Worm (Caenorhabditis elegans): ENCODE measurements around the gene C07B5.6.
A peak's percentile ranks its signal among the peaks of the same experiment; 100 is the strongest.

C07B5.6 gene

ce11 chrX:9568574-9568973, 49.8 kb downstream of the C07B5.6 start (continued):
- peak; percentile 26 for TF ChIP-seq nhr-28 (tag; optimal IDR thresholded peaks at IDR 0.05)
- TF ChIP-seq hif-1 (tag; optimal IDR thresholded peaks at IDR 0.05) = peak in 1 of 2 experiments; percentile 41
- TF ChIP-seq mxl-3 (GFP tag; optimal IDR thresholded peaks at IDR 0.05) = peak; percentile 9
- peak; percentile 74 for TF ChIP-seq pqm-1 (tag; optimal IDR thresholded peaks at IDR 0.05)
- no peak for TF ChIP-seq daf-19 (GFP tag; conservative IDR thresholded peaks at IDR 0.05)
- TF ChIP-seq T26A8.4 (GFP tag; IDR thresholded peaks at IDR 0.05) = no peak
- no peak for TF ChIP-seq D1046.2 (GFP tag; IDR thresholded peaks at IDR 0.05)
- no peak for TF ChIP-seq nhr-111 (GFP tag; optimal IDR thresholded peaks at IDR 0.05)
- TF ChIP-seq sdz-12 (GFP tag; optimal IDR thresholded peaks at IDR 0.05) = no peak
- no peak for TF ChIP-seq daf-16 (GFP tag; optimal IDR thresholded peaks at IDR 0.05)
- TF ChIP-seq daf-16 (tag; optimal IDR thresholded peaks at IDR 0.05) = peak; percentile 59
- TF ChIP-seq nhr-11 (tag; optimal IDR thresholded peaks at IDR 0.05) = no peak
- TF ChIP-seq nhr-102 (tag; optimal IDR thresholded peaks at IDR 0.05) = no peak
- no peak for TF ChIP-seq arid-1 (GFP tag; conservative IDR thresholded peaks at IDR 0.05)
- no peak for TF ChIP-seq zfp-2 (tag; optimal IDR thresholded peaks at IDR 0.05)
- no peak for TF ChIP-seq cey-2 (tag; optimal IDR thresholded peaks at IDR 0.05; ENCODE audit: borderline replicate concordance, insufficient read depth)
- TF ChIP-seq F10B5.3 (tag; optimal IDR thresholded peaks at IDR 0.05) = no peak
- TF ChIP-seq ztf-7 (tag; optimal IDR thresholded peaks at IDR 0.05) = no peak
- no peak for TF ChIP-seq mes-2 (tag; optimal IDR thresholded peaks at IDR 0.05; ENCODE audit: poor library complexity, severe bottlenecking)
- no peak for TF ChIP-seq attf-4 (tag; optimal IDR thresholded peaks at IDR 0.05)
- no peak for TF ChIP-seq ama-1 (optimal IDR thresholded peaks at IDR 0.05)
- peak; percentile 72 for TF ChIP-seq dmd-6 (GFP tag; IDR thresholded peaks at IDR 0.05)
- TF ChIP-seq mxl-2 (GFP tag; conservative IDR thresholded peaks at IDR 0.05) = 0 out of 2 replicates have a peak, but pooled peaks have one; percentile 5
- no peak for TF ChIP-seq F44E2.7 (GFP tag; IDR thresholded peaks at IDR 0.05)
- TF ChIP-seq Y105C5A.15 (GFP tag; IDR thresholded peaks at IDR 0.05) = no peak
- TF ChIP-seq ceh-20 (GFP tag; IDR thresholded peaks at IDR 0.05) = no peak
- no peak for TF ChIP-seq F37D6.2 (tag; optimal IDR thresholded peaks at IDR 0.05)

All from whole organism, L4 larva.